Worm (Caenorhabditis elegans): ENCODE results near the gene laat-1.

laat-1 gene

ce11 chrII:240043-240442, 2.4 kb upstream of the laat-1 start:
- TF ChIP-seq lin-14 (GFP tag; optimal IDR thresholded peaks at IDR 0.05), result no peak
- peak; percentile 71 for TF ChIP-seq elt-2 (tag; optimal IDR thresholded peaks at IDR 0.05)
- no peak for TF ChIP-seq snu-23 (GFP tag; optimal IDR thresholded peaks at IDR 0.05)
- peak in 1 of 2 experiments; percentile 7 for TF ChIP-seq efl-1 (optimal IDR thresholded peaks at IDR 0.05)
- peak in 1 of 2 experiments; percentile 88 for TF ChIP-seq efl-1 (GFP tag; optimal IDR thresholded peaks at IDR 0.05 in 1 of 2)
- TF ChIP-seq lin-35 (GFP tag; optimal IDR thresholded peaks at IDR 0.05), result peak in 1 of 2 experiments; percentile 27
- TF ChIP-seq pqm-1 (tag; optimal IDR thresholded peaks at IDR 0.05), result peak; percentile 99

ce11 chrII:232641-233040, 5.0 kb downstream of the laat-1 start, which contains the start of gene Y43H11AL.1:
Gene Y43H11AL.1, minus strand, starts transcription at chrII:232741.
- TF ChIP-seq Y116A8C.19 (tag; optimal IDR thresholded peaks at IDR 0.05; ENCODE audit: borderline replicate concordance) (no peak), hlh-4 (tag; optimal IDR thresholded peaks at IDR 0.05) (no peak), blmp-1 (tag; optimal IDR thresholded peaks at IDR 0.05) (no peak), zag-1 (tag; optimal IDR thresholded peaks at IDR 0.05) (no peak), elt-3 (tag; optimal IDR thresholded peaks at IDR 0.05) (no peak), lir-3 (tag; optimal IDR thresholded peaks at IDR 0.05; ENCODE audit: poor library complexity) (no peak), alr-1 (tag; optimal IDR thresholded peaks at IDR 0.05; ENCODE audit: borderline replicate concordance) (no peak), egl-13 (tag; optimal IDR thresholded peaks at IDR 0.05) (no peak)

ce11 chrII:221212-221611, 16.4 kb downstream of the laat-1 start:
- peak; percentile 76 for TF ChIP-seq rnt-1 (tag; optimal IDR thresholded peaks at IDR 0.05)
- TF ChIP-seq nhr-71 (tag; optimal IDR thresholded peaks at IDR 0.05), result peak; percentile 90
- TF ChIP-seq nhr-90 (tag; optimal IDR thresholded peaks at IDR 0.05; ENCODE audit: poor library complexity), result peak; percentile 70
- TF ChIP-seq unc-62 (GFP tag; optimal IDR thresholded peaks at IDR 0.05), result no peak
- TF ChIP-seq mab-9 (GFP tag; IDR thresholded peaks at IDR 0.05), result no peak
- TF ChIP-seq lin-39 (tag; optimal IDR thresholded peaks at IDR 0.05), result no peak
- TF ChIP-seq dpl-1 (GFP tag; optimal IDR thresholded peaks at IDR 0.05), result peak; percentile 58 to 78 (median 72)
- peak; percentile 83 for TF ChIP-seq ztf-4 (tag; optimal IDR thresholded peaks at IDR 0.05)
- peak; percentile 20 for TF ChIP-seq vab-15 (tag; optimal IDR thresholded peaks at IDR 0.05)
- TF ChIP-seq hlh-17 (GFP tag; optimal IDR thresholded peaks at IDR 0.05; ENCODE audit: borderline replicate concordance), result no peak
- no peak for TF ChIP-seq pqm-1 (tag; optimal IDR thresholded peaks at IDR 0.05)
- no peak for TF ChIP-seq unc-30 (tag; optimal IDR thresholded peaks at IDR 0.05)
- TF ChIP-seq ceh-82 (tag; optimal IDR thresholded peaks at IDR 0.05), result peak; percentile 52 to 69 (median 67)
- TF ChIP-seq tbx-2 (tag; optimal IDR thresholded peaks at IDR 0.05), result peak; percentile 81
- TF ChIP-seq unc-86 (tag; optimal IDR thresholded peaks at IDR 0.05), result peak; percentile 68
- TF ChIP-seq zag-1 (tag; optimal IDR thresholded peaks at IDR 0.05), result no peak
- TF ChIP-seq snu-23 (GFP tag; optimal IDR thresholded peaks at IDR 0.05), result peak; percentile 90
- peak; percentile 77 for TF ChIP-seq mep-1 (tag; optimal IDR thresholded peaks at IDR 0.05)
- peak; percentile 81 to 85 for TF ChIP-seq lin-35 (GFP tag; optimal IDR thresholded peaks at IDR 0.05)
- peak; percentile 52 for TF ChIP-seq irx-1 (tag; optimal IDR thresholded peaks at IDR 0.05)
- no peak for TF ChIP-seq sptf-1 (tag; optimal IDR thresholded peaks at IDR 0.05)
- TF ChIP-seq ces-1 (GFP tag; optimal IDR thresholded peaks at IDR 0.05), result no peak
- peak; percentile 25 for TF ChIP-seq nhr-77 (tag; optimal IDR thresholded peaks at IDR 0.05)
- TF ChIP-seq blmp-1 (tag; optimal IDR thresholded peaks at IDR 0.05), result peak; percentile 35
- no peak for TF ChIP-seq zip-4 (GFP tag; optimal IDR thresholded peaks at IDR 0.05)
- TF ChIP-seq elt-3 (tag; optimal IDR thresholded peaks at IDR 0.05), result peak in 3 of 6 experiments; percentile 7 to 25 (median 15)
- TF ChIP-seq C34B4.2 (tag; optimal IDR thresholded peaks at IDR 0.05), result no peak
- TF ChIP-seq lin-15B (tag; optimal IDR thresholded peaks at IDR 0.05), result peak; percentile 33
- peak; percentile 2 for TF ChIP-seq F16B12.6 (tag; optimal IDR thresholded peaks at IDR 0.05)
- TF ChIP-seq mdl-1 (tag; optimal IDR thresholded peaks at IDR 0.05), result peak; percentile 50 to 92
- TF ChIP-seq lin-13 (GFP tag; optimal IDR thresholded peaks at IDR 0.05), result peak; percentile 72
- TF ChIP-seq swsn-7 (tag; optimal IDR thresholded peaks at IDR 0.05), result peak; percentile 71
- TF ChIP-seq C16A3.4 (tag; optimal IDR thresholded peaks at IDR 0.05), result peak; percentile 55
- peak; percentile 72 for TF ChIP-seq skn-1 (tag; optimal IDR thresholded peaks at IDR 0.05)
- no peak for TF ChIP-seq unc-130 (tag; optimal IDR thresholded peaks at IDR 0.05)
- TF ChIP-seq nhr-85 (tag), result peak; percentile 93
- TF ChIP-seq sox-4 (tag; optimal IDR thresholded peaks at IDR 0.05), result no peak
- TF ChIP-seq isw-1 (GFP tag; IDR thresholded peaks at IDR 0.05), result peak; percentile 26; the same call in 1 of the 2 replicates
- peak in 1 of 2 experiments; percentile 62 for TF ChIP-seq ztf-11 (tag; optimal IDR thresholded peaks at IDR 0.05)

Measured in whole organism, L1 larva.